Fruit fly (Drosophila melanogaster): ENCODE results near the gene CG5139.

DNA sequence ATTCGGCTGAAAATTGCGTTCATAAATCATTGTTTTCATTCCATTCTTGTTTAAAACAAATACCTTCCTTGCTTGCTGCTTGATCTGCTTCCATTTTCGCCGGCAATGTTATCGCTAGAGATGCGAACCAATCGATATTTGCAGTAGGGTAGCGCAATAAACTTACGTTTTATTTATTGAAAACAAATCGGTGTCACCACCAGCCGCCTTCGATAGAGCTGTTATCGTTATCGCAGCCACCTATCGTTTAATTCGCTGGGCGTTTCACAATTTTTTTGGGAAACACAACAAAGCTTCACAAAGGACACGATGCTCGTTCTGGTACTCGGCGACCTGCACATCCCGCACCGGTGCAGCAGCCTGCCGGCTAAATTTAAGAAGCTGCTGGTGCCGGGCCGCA, 48.5 kb downstream of the CG5139 start, which contains the start of the genes Tfb4 and Vps29:
- no peak for TF ChIP-seq Lpt (GFP tag; optimal IDR thresholded peaks at IDR 0.05)
- no peak for TF ChIP-seq Hr39 (GFP tag; optimal IDR thresholded peaks at IDR 0.05)
- no peak for TF ChIP-seq cyc (GFP tag; optimal IDR thresholded peaks at IDR 0.05)
- TF ChIP-seq Gug (GFP tag; IDR thresholded peaks at IDR 0.05): no peak
- TF ChIP-seq Blimp-1 (GFP tag; optimal IDR thresholded peaks at IDR 0.05): no peak
